Fruit fly (Drosophila melanogaster): ENCODE data around the gene CG10877.

CG10877 gene

dm6 chr3R:20596337-20596962, 32.6 kb upstream of the CG10877 start (continued):
- no peak for TF ChIP-seq nerfin-1 (tag; optimal IDR thresholded peaks at IDR 0.05)
- TF ChIP-seq Meics (GFP tag; optimal IDR thresholded peaks at IDR 0.05), result no peak
- TF ChIP-seq Stat92E (GFP tag; optimal IDR thresholded peaks at IDR 0.05), result peak in 1 of 3 experiments; percentile 61
- no peak for TF ChIP-seq Bgb (GFP tag; IDR thresholded peaks at IDR 0.05; ENCODE audit: partially characterized antibody)
- peak; percentile 48 for TF ChIP-seq pros (GFP tag; optimal IDR thresholded peaks at IDR 0.05)
- no peak for TF ChIP-seq CG31388 (GFP tag; optimal IDR thresholded peaks at IDR 0.05)
- TF ChIP-seq sc (optimal IDR thresholded peaks at IDR 0.05), result no peak
- TF ChIP-seq sc (GFP tag; optimal IDR thresholded peaks at IDR 0.05), result no peak
- TF ChIP-seq B-H2 (GFP tag; optimal IDR thresholded peaks at IDR 0.05), result no peak
- peak; percentile 17 for TF ChIP-seq CG13894 (tag; optimal IDR thresholded peaks at IDR 0.05)
- TF ChIP-seq Neu2 (GFP tag; optimal IDR thresholded peaks at IDR 0.05; ENCODE audit: borderline replicate concordance), result no peak
- TF ChIP-seq bigmax (GFP tag; optimal IDR thresholded peaks at IDR 0.05), result no peak
- no peak for TF ChIP-seq lov (optimal IDR thresholded peaks at IDR 0.05)
- TF ChIP-seq lov (GFP tag; IDR thresholded peaks at IDR 0.05), result no peak
- no peak for TF ChIP-seq D19B (GFP tag; optimal IDR thresholded peaks at IDR 0.05)
- no peak for TF ChIP-seq kni (GFP tag; optimal IDR thresholded peaks at IDR 0.05)
- TF ChIP-seq cad (GFP tag; optimal IDR thresholded peaks at IDR 0.05), result peak; percentile 24
- TF ChIP-seq CG8765 (GFP tag; IDR thresholded peaks at IDR 0.05), result no peak
- no peak for TF ChIP-seq Adf1 (GFP tag; IDR thresholded peaks at IDR 0.05)
- no peak for TF ChIP-seq gro (GFP tag; optimal IDR thresholded peaks at IDR 0.05)
- no peak for TF ChIP-seq CG16815 (GFP tag; optimal IDR thresholded peaks at IDR 0.05)
- no peak for TF ChIP-seq CG11093 (GFP tag; IDR thresholded peaks at IDR 0.05)
- no peak for TF ChIP-seq CG8359 (GFP tag; optimal IDR thresholded peaks at IDR 0.05; ENCODE audit: borderline replicate concordance)
- TF ChIP-seq CG12769 (tag; optimal IDR thresholded peaks at IDR 0.05), result no peak
- TF ChIP-seq Hey (tag; optimal IDR thresholded peaks at IDR 0.05), result no peak
- TF ChIP-seq sob (GFP tag; IDR thresholded peaks at IDR 0.05), result no peak
- no peak for TF ChIP-seq CG7839 (tag; optimal IDR thresholded peaks at IDR 0.05)
- TF ChIP-seq otp (GFP tag; IDR thresholded peaks at IDR 0.05), result no peak
- no peak for TF ChIP-seq maf-S (GFP tag; optimal IDR thresholded peaks at IDR 0.05)
- no peak for TF ChIP-seq Sin3A (optimal IDR thresholded peaks at IDR 0.05)
- TF ChIP-seq CoRest (tag; optimal IDR thresholded peaks at IDR 0.05), result no peak
- no peak for TF ChIP-seq MBD-R2 (GFP tag; IDR thresholded peaks at IDR 0.05)
- no peak for TF ChIP-seq CG4820 (GFP tag; optimal IDR thresholded peaks at IDR 0.05)
- no peak for TF ChIP-seq CG15011 (GFP tag; optimal IDR thresholded peaks at IDR 0.05)
- TF ChIP-seq Hmx (GFP tag; optimal IDR thresholded peaks at IDR 0.05), result no peak
- no peak for TF ChIP-seq CG6689 (GFP tag; IDR thresholded peaks at IDR 0.05)
- TF ChIP-seq sens (GFP tag), result peak; percentile 64
- no peak for TF ChIP-seq Fer2 (tag; optimal IDR thresholded peaks at IDR 0.05)
- TF ChIP-seq Side (GFP tag; optimal IDR thresholded peaks at IDR 0.05), result no peak
- TF ChIP-seq CG4360 (GFP tag; IDR thresholded peaks at IDR 0.05), result no peak
- TF ChIP-seq danr (GFP tag; IDR thresholded peaks at IDR 0.05), result no peak
- peak; percentile 61; the same call in 1 of the 2 replicates for TF ChIP-seq vvl (GFP tag; IDR thresholded peaks at IDR 0.05)
- no peak for TF ChIP-seq unc-4 (GFP tag; IDR thresholded peaks at IDR 0.05; ENCODE audit: partially characterized antibody)
- no peak for TF ChIP-seq chinmo (GFP tag; IDR thresholded peaks at IDR 0.05; ENCODE audit: partially characterized antibody)
- no peak for TF ChIP-seq odd (GFP tag; optimal IDR thresholded peaks at IDR 0.05)
- no peak for TF ChIP-seq Kr (GFP tag; optimal IDR thresholded peaks at IDR 0.05)
- TF ChIP-seq CG7987 (GFP tag; optimal IDR thresholded peaks at IDR 0.05), result no peak
- TF ChIP-seq nerfin-2 (GFP tag; IDR thresholded peaks at IDR 0.05; ENCODE audit: partially characterized antibody), result no peak
- no peak for TF ChIP-seq bbx (GFP tag; IDR thresholded peaks at IDR 0.05; ENCODE audit: partially characterized antibody)
- no peak for TF ChIP-seq pum (GFP tag; optimal IDR thresholded peaks at IDR 0.05)
- TF ChIP-seq tio (GFP tag; optimal IDR thresholded peaks at IDR 0.05), result no peak
